Worm (Caenorhabditis elegans): ENCODE results near the gene srh-67.

srh-67 gene

ce11 chrII:12542594-12542997 lies 33.8 kb downstream of the srh-67 start (continued):
- TF ChIP-seq dpff-1 (tag; optimal IDR thresholded peaks at IDR 0.05) = no peak
- peak; percentile 27 for TF ChIP-seq fkh-3 (tag; optimal IDR thresholded peaks at IDR 0.05)
- TF ChIP-seq Y67H2A.10 (GFP tag; conservative IDR thresholded peaks at IDR 0.05) = no peak
- peak; percentile 84 for TF ChIP-seq tbp1 (GFP tag; optimal IDR thresholded peaks at IDR 0.05)
- TF ChIP-seq Y53G8AR.9 (GFP tag; conservative IDR thresholded peaks at IDR 0.05) = no peak
- no peak for TF ChIP-seq egl-18 (GFP tag; IDR thresholded peaks at IDR 0.05)
- peak; percentile 68 for TF ChIP-seq B0261.1 (tag; optimal IDR thresholded peaks at IDR 0.05)
- peak; percentile 30; the same call in 1 of the 2 replicates for TF ChIP-seq egl-44 (GFP tag; IDR thresholded peaks at IDR 0.05)
- no peak for TF ChIP-seq lin-35 (GFP tag; optimal IDR thresholded peaks at IDR 0.05)
- no peak for TF ChIP-seq ama-1 (optimal IDR thresholded peaks at IDR 0.05)
- no peak for TF ChIP-seq ama-1 (GFP tag; optimal IDR thresholded peaks at IDR 0.05)
- no peak for TF ChIP-seq lsy-27 (tag; optimal IDR thresholded peaks at IDR 0.05; ENCODE audit: borderline replicate concordance, insufficient read depth)
- TF ChIP-seq rec-8 (tag; optimal IDR thresholded peaks at IDR 0.05) = no peak
- TF ChIP-seq snpc-4 (GFP tag; optimal IDR thresholded peaks at IDR 0.05) = peak; percentile 40
- peak in 1 of 4 experiments; percentile 30 for TF ChIP-seq snpc-4 (tag; optimal IDR thresholded peaks at IDR 0.05)
- TF ChIP-seq T26A5.8 (tag; optimal IDR thresholded peaks at IDR 0.05) = no peak
- no peak for TF ChIP-seq xnd-1 (tag; optimal IDR thresholded peaks at IDR 0.05)
- peak; percentile 21 for TF ChIP-seq efl-1 (GFP tag; optimal IDR thresholded peaks at IDR 0.05)
- TF ChIP-seq nhr-120 (GFP tag; IDR thresholded peaks at IDR 0.05) = no peak; the same call in 1 of the 2 replicates
- TF ChIP-seq T07F8.4 (tag; optimal IDR thresholded peaks at IDR 0.05) = no peak
- peak; percentile 39 for TF ChIP-seq nhr-80 (tag; optimal IDR thresholded peaks at IDR 0.05)
- TF ChIP-seq gei-17 (GFP tag; optimal IDR thresholded peaks at IDR 0.05) = no peak
- peak; percentile 41 for TF ChIP-seq madf-6 (GFP tag; IDR thresholded peaks at IDR 0.05)
- TF ChIP-seq ztf-26 (tag; optimal IDR thresholded peaks at IDR 0.05) = no peak
- no peak for TF ChIP-seq F23B12.7 (tag; optimal IDR thresholded peaks at IDR 0.05; ENCODE audit: insufficient read depth)
- TF ChIP-seq mxl-1 (tag; optimal IDR thresholded peaks at IDR 0.05) = peak; percentile 34
- TF ChIP-seq ceh-27 (GFP tag; optimal IDR thresholded peaks at IDR 0.05) = no peak
- TF ChIP-seq zfh-2 (GFP tag; conservative IDR thresholded peaks at IDR 0.05) = no peak
- peak; percentile 67 for TF ChIP-seq nhr-90 (tag; optimal IDR thresholded peaks at IDR 0.05)
- no peak for TF ChIP-seq sea-2 (GFP tag; IDR thresholded peaks at IDR 0.05)
- peak; percentile 29 for TF ChIP-seq snpc-1.3 (tag; optimal IDR thresholded peaks at IDR 0.05; ENCODE audit: insufficient read depth)
- TF ChIP-seq Y56A3A.18 (GFP tag; IDR thresholded peaks at IDR 0.05) = no peak
- no peak for TF ChIP-seq nfya-1 (tag; optimal IDR thresholded peaks at IDR 0.05; ENCODE audit: borderline replicate concordance, insufficient read depth)
- TF ChIP-seq ceh-58 (GFP tag; IDR thresholded peaks at IDR 0.05) = no peak
- TF ChIP-seq akir-1 (GFP tag; optimal IDR thresholded peaks at IDR 0.05) = no peak
- TF ChIP-seq let-607 (tag; optimal IDR thresholded peaks at IDR 0.05) = no peak
- TF ChIP-seq cebp-1 (GFP tag; IDR thresholded peaks at IDR 0.05) = no peak
- TF ChIP-seq cebp-1 (tag; optimal IDR thresholded peaks at IDR 0.05) = no peak
- no peak for TF ChIP-seq ceh-91 (GFP tag; IDR thresholded peaks at IDR 0.05)
- TF ChIP-seq F22D6.2 (tag; optimal IDR thresholded peaks at IDR 0.05) = no peak
- no peak for TF ChIP-seq F55B11.4 (tag; optimal IDR thresholded peaks at IDR 0.05; ENCODE audit: borderline replicate concordance, insufficient read depth)
- TF ChIP-seq lin-54 (GFP tag; optimal IDR thresholded peaks at IDR 0.05) = peak; percentile 1
- TF ChIP-seq lag-1 (GFP tag; IDR thresholded peaks at IDR 0.05) = no peak
- no peak for TF ChIP-seq ztf-3 (GFP tag; optimal IDR thresholded peaks at IDR 0.05)
- TF ChIP-seq sdz-38 (tag; optimal IDR thresholded peaks at IDR 0.05) = no peak
- no peak for TF ChIP-seq mcd-1 (GFP tag; IDR thresholded peaks at IDR 0.05)
- no peak for TF ChIP-seq F37B4.10 (GFP tag; IDR thresholded peaks at IDR 0.05)
- no peak for TF ChIP-seq lin-40 (tag; optimal IDR thresholded peaks at IDR 0.05)
- no peak for TF ChIP-seq tbx-9 (tag; optimal IDR thresholded peaks at IDR 0.05; ENCODE audit: borderline replicate concordance)
